Worm (Caenorhabditis elegans) whole organism, L3 larva: ENCODE data around the gene des-2.

Source experiments
- ZK546.5 ChIP-seq: sonication (generic microtip); optimal IDR thresholded peaks from 2 replicates; lab custom pipeline; 2017; ENCODE audit warnings: missing biosample characterization, missing genetic modification characterization
- ceh-16 ChIP-seq: sonication (generic microtip); optimal IDR thresholded peaks from 2 replicates; lab custom pipeline; 2017; ENCODE audit warnings: missing biosample characterization, missing genetic modification characterization
- lin-39 ChIP-seq: fragments of 150-350 bp; optimal IDR thresholded peaks from 2 replicates; lab custom pipeline; 2018; ENCODE audit warnings: missing biosample characterization, missing genetic modification reagents, missing genetic modification characterization
- zag-1 ChIP-seq: fragments of 150-350 bp; optimal IDR thresholded peaks from 2 replicates; lab custom pipeline; 2014; ENCODE audit warnings: missing biosample characterization, missing genetic modification characterization

- TF ChIP-seq lin-39 (tag; lab: Kevin White, UChicago) (no peak), ceh-16 (tag; lab: Kevin White, UChicago) (no peak), zag-1 (tag; lab: Kevin White, UChicago) (no peak), ZK546.5 (tag; lab: Kevin White, UChicago) (no peak)
Observed at ce11 chrV:11392020-11392419, 29.5 kb downstream of the des-2 start, which contains the start of gene nas-16.
